Fruit fly (Drosophila melanogaster) whole organism, embryonic: ENCODE results near the gene CG6689.
A peak's percentile ranks its signal among the peaks of the same experiment; 100 is the strongest.

Source experiments
- ATbp ChIP-seq: fragments of 200-800 bp; sonication (Bioruptor generic); optimal IDR thresholded peaks from 2 replicates; lab custom pipeline; 2017; ENCODE audit warnings: missing biosample characterization, mild to moderate bottlenecking, missing genetic modification characterization, missing genetic modification reagents
- Atf-2 ChIP-seq: fragments of 200-800 bp; sonication (Bioruptor generic); optimal IDR thresholded peaks from 2 replicates; lab custom pipeline; 2016; ENCODE audit warnings: missing biosample characterization, missing genetic modification characterization
- Blimp-1 ChIP-seq: fragments of 200-800 bp; sonication (Bioruptor generic); optimal IDR thresholded peaks from 3 replicates; lab custom pipeline; 2018; ENCODE audit warnings: missing biosample characterization, missing genetic modification characterization, mild to moderate bottlenecking, moderate library complexity, missing genetic modification reagents
- CG10209 ChIP-seq: fragments of 200-800 bp; sonication (Bioruptor generic); optimal IDR thresholded peaks from 3 replicates; lab custom pipeline; 2017; ENCODE audit warnings: missing biosample characterization, mild to moderate bottlenecking, missing genetic modification characterization, missing genetic modification reagents
- CG11247 ChIP-seq: fragments of 200-800 bp; sonication (Bioruptor generic); IDR thresholded peaks from 2 replicates; pipeline ENCODE4 v1.3.6; 2022; ENCODE audit warnings: missing biosample characterization, missing genetic modification characterization
- CG11695 ChIP-seq: fragments of 200-800 bp; sonication (Bioruptor generic); IDR thresholded peaks from 3 replicates; pipeline ENCODE4 v1.3.6; 2022; ENCODE audit warnings: missing biosample characterization, missing genetic modification characterization
- CG13894 ChIP-seq: fragments of 200-800 bp; sonication (Bioruptor generic); optimal IDR thresholded peaks from 3 replicates; lab custom pipeline; 2018; ENCODE audit warnings: missing biosample characterization, mild to moderate bottlenecking, missing genetic modification characterization, moderate library complexity
- CG15514 ChIP-seq: fragments of 200-800 bp; sonication (Bioruptor generic); optimal IDR thresholded peaks from 3 replicates; lab custom pipeline; 2017; ENCODE audit warnings: missing biosample characterization, missing genetic modification characterization, mild to moderate bottlenecking, moderate library complexity, missing genetic modification reagents
- CG15696 ChIP-seq: fragments of 200-800 bp; sonication (Bioruptor generic); optimal IDR thresholded peaks from 2 replicates; lab custom pipeline; 2019; ENCODE audit warnings: missing biosample characterization, mild to moderate bottlenecking, missing genetic modification characterization, moderate library complexity
- CG1647 ChIP-seq: fragments of 200-800 bp; sonication (Bioruptor generic); optimal IDR thresholded peaks from 3 replicates; lab custom pipeline; 2016; ENCODE audit warnings: missing biosample characterization, missing genetic modification characterization
- CG17568 ChIP-seq: fragments of 200-800 bp; sonication (Bioruptor generic); optimal IDR thresholded peaks from 2 replicates; lab custom pipeline; 2018; ENCODE audit warnings: missing biosample characterization, mild to moderate bottlenecking, missing genetic modification characterization, moderate library complexity
- CG31441 ChIP-seq: fragments of 200-800 bp; sonication (Bioruptor generic); IDR thresholded peaks from 2 replicates; pipeline ENCODE4 v1.3.6; 2022; ENCODE audit warnings: missing biosample characterization, missing genetic modification characterization
- CG42726 ChIP-seq: fragments of 200-800 bp; sonication (Bioruptor generic); IDR thresholded peaks from 2 replicates; pipeline ENCODE4 v1.3.6; 2022; ENCODE audit warnings: missing biosample characterization, missing genetic modification characterization; ENCODE audit not compliant: partially characterized antibody
- CG6272 ChIP-seq: fragments of 200-800 bp; sonication (Bioruptor generic); IDR thresholded peaks from 2 replicates; pipeline ENCODE4 v1.3.6; 2022; ENCODE audit warnings: missing biosample characterization, missing genetic modification characterization
- CG6854 ChIP-seq: fragments of 200-800 bp; sonication (Bioruptor generic); optimal IDR thresholded peaks from 3 replicates; lab custom pipeline; 2017; ENCODE audit warnings: missing biosample characterization, mild to moderate bottlenecking, missing genetic modification characterization
- CG7786 ChIP-seq: fragments of 200-800 bp; sonication (Bioruptor generic); optimal IDR thresholded peaks from 2 replicates; lab custom pipeline; 2016; ENCODE audit warnings: missing biosample characterization, missing genetic modification characterization
- CG9797 ChIP-seq: fragments of 200-800 bp; sonication (Bioruptor generic); optimal IDR thresholded peaks from 3 replicates; lab custom pipeline; 2018; ENCODE audit warnings: missing biosample characterization, mild to moderate bottlenecking, missing genetic modification characterization
- Dek ChIP-seq: fragments of 200-800 bp; sonication (Bioruptor generic); optimal IDR thresholded peaks from 3 replicates; lab custom pipeline; 2019; ENCODE audit warnings: missing biosample characterization, mild to moderate bottlenecking, missing genetic modification characterization, moderate library complexity
- Doc2 ChIP-seq: fragments of 200-800 bp; sonication (Bioruptor generic); IDR thresholded peaks from 2 replicates; pipeline ENCODE4 v1.3.6; 2022; ENCODE audit warnings: missing biosample characterization, missing genetic modification characterization
- ERR ChIP-seq: fragments of 200-800 bp; sonication (Bioruptor generic); optimal IDR thresholded peaks from 2 replicates; lab custom pipeline; 2016; ENCODE audit warnings: missing biosample characterization, missing genetic modification characterization
- Elba2 ChIP-seq: fragments of 200-800 bp; sonication (Bioruptor generic); optimal IDR thresholded peaks from 3 replicates; lab custom pipeline; 2016; ENCODE audit warnings: missing biosample characterization, missing genetic modification characterization
- HLHmδ ChIP-seq: fragments of 200-800 bp; sonication (Bioruptor generic); optimal IDR thresholded peaks from 2 replicates; lab custom pipeline; 2018; ENCODE audit warnings: missing biosample characterization, mild to moderate bottlenecking, missing genetic modification characterization, moderate library complexity
- Hsf ChIP-seq: fragments of 200-800 bp; sonication (Bioruptor generic); optimal IDR thresholded peaks from 3 replicates; lab custom pipeline; 2016; ENCODE audit warnings: missing biosample characterization, missing genetic modification characterization
- Jarid2 ChIP-seq: fragments of 200-800 bp; sonication (Bioruptor generic); optimal IDR thresholded peaks from 3 replicates; lab custom pipeline; 2017; ENCODE audit warnings: mild to moderate bottlenecking, missing biosample characterization, missing genetic modification reagents, missing genetic modification characterization
- Opbp ChIP-seq: fragments of 200-800 bp; sonication (Bioruptor generic); IDR thresholded peaks from 3 replicates; pipeline ENCODE4 v1.3.6; 2022; ENCODE audit warnings: missing biosample characterization, missing genetic modification characterization; ENCODE audit not compliant: partially characterized antibody
- Taf1 ChIP-seq: fragments of 200-800 bp; sonication (Bioruptor generic); IDR thresholded peaks from 2 replicates; pipeline ENCODE4 v1.3.6; 2022; ENCODE audit warnings: missing biosample characterization, missing genetic modification characterization
- ac ChIP-seq: fragments of 200-800 bp; sonication (Bioruptor generic); optimal IDR thresholded peaks from 3 replicates; lab custom pipeline; 2017; ENCODE audit warnings: missing biosample characterization, mild to moderate bottlenecking, missing genetic modification characterization
- ato ChIP-seq: fragments of 200-800 bp; sonication (Bioruptor generic); IDR thresholded peaks from 2 replicates; pipeline ENCODE4 v1.3.6; 2022; ENCODE audit warnings: missing biosample characterization, missing genetic modification characterization; ENCODE audit not compliant: partially characterized antibody
- bab2 ChIP-seq: fragments of 200-800 bp; sonication (Bioruptor generic); optimal IDR thresholded peaks from 2 replicates; lab custom pipeline; 2016; ENCODE audit warnings: missing biosample characterization, missing genetic modification characterization
- bbx ChIP-seq: fragments of 200-800 bp; sonication (Bioruptor generic); IDR thresholded peaks from 2 replicates; pipeline ENCODE4 v1.3.6; 2022; ENCODE audit warnings: missing biosample characterization, missing genetic modification characterization; ENCODE audit not compliant: partially characterized antibody
- chif ChIP-seq, 2 experiments: fragments of 200-800 bp; sonication (Bioruptor generic); optimal IDR thresholded peaks; 3 replicates each; lab custom pipeline; 2016; ENCODE audit warnings: missing biosample characterization in 2 of 2, missing genetic modification characterization in 2 of 2
- chn ChIP-seq: fragments of 200-800 bp; sonication (Bioruptor generic); optimal IDR thresholded peaks from 2 replicates; lab custom pipeline; 2016; ENCODE audit warnings: missing biosample characterization, missing genetic modification characterization
- croc ChIP-seq: fragments of 200-800 bp; sonication (Bioruptor generic); conservative IDR thresholded peaks from 3 replicates; pipeline ENCODE4 v1.3.6; 2022; ENCODE audit warnings: missing biosample characterization, missing genetic modification characterization
- emc ChIP-seq: fragments of 200-800 bp; sonication (Bioruptor generic); optimal IDR thresholded peaks from 2 replicates; lab custom pipeline; 2016; ENCODE audit warnings: missing biosample characterization, missing genetic modification characterization
- eyg ChIP-seq: fragments of 200-800 bp; sonication (Bioruptor generic); optimal IDR thresholded peaks from 3 replicates; lab custom pipeline; 2016; ENCODE audit warnings: missing biosample characterization, missing genetic modification characterization
- fd96Cb ChIP-seq: fragments of 200-800 bp; sonication (Bioruptor generic); optimal IDR thresholded peaks from 2 replicates; lab custom pipeline; 2018; ENCODE audit warnings: missing biosample characterization, mild to moderate bottlenecking, missing genetic modification characterization, moderate library complexity
- h ChIP-seq: fragments of >200 bp; optimal IDR thresholded peaks from 2 replicates; lab custom pipeline; 2017
- hkb ChIP-seq, 2 experiments: fragments of 200-800 bp in 1 of 2; fragments of >200 bp in 1 of 2; sonication (Bioruptor generic) in 1 of 2; IDR thresholded peaks in 1 of 2; optimal IDR thresholded peaks in 1 of 2; 2 replicates each; pipeline versions ENCODE4 v1.3.6 to Lab custom; 2017 to 2022; ENCODE audit warnings: missing biosample characterization in 1 of 2, missing genetic modification characterization in 1 of 2
- ken ChIP-seq: fragments of 200-800 bp; sonication (Bioruptor generic); IDR thresholded peaks from 3 replicates; pipeline ENCODE4 v1.3.6; 2022; ENCODE audit warnings: missing biosample characterization, missing genetic modification characterization
- klu ChIP-seq: fragments of 200-800 bp; sonication (Bioruptor generic); IDR thresholded peaks from 2 replicates; pipeline ENCODE4 v1.3.6; 2022; ENCODE audit warnings: missing biosample characterization, missing genetic modification characterization
- lilli ChIP-seq: fragments of 200-800 bp; sonication (Bioruptor generic); optimal IDR thresholded peaks from 3 replicates; lab custom pipeline; 2016; ENCODE audit warnings: missing biosample characterization, missing genetic modification characterization
- nerfin-1 ChIP-seq: fragments of 200-800 bp; sonication (Bioruptor generic); optimal IDR thresholded peaks from 3 replicates; lab custom pipeline; 2019; ENCODE audit warnings: missing biosample characterization, mild to moderate bottlenecking, missing genetic modification characterization, moderate library complexity
- oc ChIP-seq: fragments of 200-800 bp; sonication (Bioruptor generic); optimal IDR thresholded peaks from 2 replicates; lab custom pipeline; 2018; ENCODE audit warnings: missing biosample characterization, mild to moderate bottlenecking, missing genetic modification characterization, moderate library complexity
- pb ChIP-seq: fragments of 200-800 bp; sonication (Bioruptor generic); optimal IDR thresholded peaks from 3 replicates; lab custom pipeline; 2016; ENCODE audit warnings: missing biosample characterization, missing genetic modification characterization
- phol ChIP-seq: fragments of 200-800 bp; sonication (Bioruptor generic); optimal IDR thresholded peaks from 3 replicates; lab custom pipeline; 2018; ENCODE audit warnings: missing biosample characterization, mild to moderate bottlenecking, missing genetic modification characterization, moderate library complexity
- stc ChIP-seq: fragments of 200-800 bp; sonication (Bioruptor generic); IDR thresholded peaks from 2 replicates; pipeline ENCODE4 v1.3.6; 2022; ENCODE audit warnings: missing biosample characterization, missing genetic modification characterization
- tna ChIP-seq: fragments of 200-800 bp; sonication (Bioruptor generic); IDR thresholded peaks from 2 replicates; pipeline ENCODE4 v1.3.6; 2022; ENCODE audit warnings: missing biosample characterization, missing genetic modification characterization; ENCODE audit not compliant: partially characterized antibody
- tx ChIP-seq: fragments of 200-800 bp; sonication (Bioruptor generic); optimal IDR thresholded peaks from 2 replicates; lab custom pipeline; 2016; ENCODE audit warnings: missing biosample characterization, missing genetic modification characterization
- zen ChIP-seq: fragments of 200-800 bp; sonication (Bioruptor generic); optimal IDR thresholded peaks from 3 replicates; lab custom pipeline; 2018; ENCODE audit warnings: missing biosample characterization, mild to moderate bottlenecking, missing genetic modification characterization, moderate library complexity

The CG6689 gene

DNA sequence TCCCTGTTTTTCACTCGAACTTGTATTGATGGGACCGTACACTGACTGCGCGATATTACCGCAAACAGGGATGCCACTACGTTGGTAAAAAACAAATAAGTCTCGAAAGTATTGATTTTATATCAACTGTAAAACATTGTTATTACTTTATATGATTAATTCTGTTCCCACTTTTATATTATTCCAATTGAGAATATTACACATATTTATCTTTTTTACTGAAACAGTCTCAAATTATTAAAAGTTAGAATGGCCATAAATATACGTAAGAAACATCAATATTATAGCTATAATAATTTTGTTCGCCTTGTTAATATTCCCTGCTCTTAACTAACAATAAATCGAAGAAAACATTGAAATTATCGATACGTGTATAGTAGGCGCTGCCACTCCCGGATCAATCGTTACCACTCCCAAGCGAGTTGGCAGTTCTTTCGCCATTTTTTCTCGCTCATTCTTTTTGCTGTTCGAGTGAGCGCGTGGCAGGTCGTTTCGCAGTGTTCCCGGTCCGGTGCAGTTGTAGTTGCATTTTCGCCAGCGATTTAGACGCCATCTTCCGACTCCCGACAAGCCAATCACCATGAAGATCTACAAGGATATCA is 10.0 kb downstream of the CG6689 start, which contains the start of the genes SdhC and Tctp (continued):
- TF ChIP-seq CG42726 (GFP tag; lab: Robert Waterston, UW) (peak; percentile 57; the same call in 1 of the 2 replicates), stc (GFP tag; lab: Robert Waterston, UW) (no peak), ac (no peak), CG6272 (0 out of 2 replicates have a peak, but pooled peaks have one; percentile 33), ERR (GFP tag; lab: Kevin White, UChicago) (no peak), CG15514 (GFP tag; lab: Kevin White, UChicago) (peak; percentile 60), eyg (GFP tag; lab: Kevin White, UChicago) (no peak), oc (no peak), CG13894 (tag; lab: Kevin White, UChicago) (peak; percentile 72), Jarid2 (GFP tag; lab: Kevin White, UChicago) (no peak), CG7786 (GFP tag; lab: Kevin White, UChicago) (no peak), Opbp (GFP tag; lab: Robert Waterston, UW) (no peak), fd96Cb (tag; lab: Kevin White, UChicago) (no peak), nerfin-1 (peak; percentile 9), Elba2 (GFP tag; lab: Kevin White, UChicago) (peak; percentile 19), chn (GFP tag; lab: Kevin White, UChicago) (no peak), CG6854 (GFP tag; lab: Kevin White, UChicago) (no peak), HLHmδ (GFP tag; lab: Kevin White, UChicago) (peak; percentile 51), bab2 (GFP tag; lab: Kevin White, UChicago) (peak; percentile 18), h (lab: Kevin White, UChicago) (no peak), bbx (GFP tag; lab: Robert Waterston, UW) (peak; percentile 56), CG11247 (no peak), zen (tag; lab: Kevin White, UChicago) (peak; percentile 70), phol (peak; percentile 97), CG9797 (GFP tag; lab: Kevin White, UChicago) (peak; percentile 67), CG31441 (peak; percentile 59; the same call in 1 of the 2 replicates), croc (GFP tag; lab: Robert Waterston, UW) (no peak), CG10209 (peak; percentile 12), CG1647 (no peak), CG11695 (no peak), ATbp (GFP tag; lab: Kevin White, UChicago) (no peak), chif (GFP tag; optimal IDR thresholded peaks at IDR 0.05; lab: Kevin White, UChicago) (peak; percentile 6 to 44), Atf-2 (GFP tag; lab: Kevin White, UChicago) (peak; percentile 6), ken (GFP tag; lab: Robert Waterston, UW) (no peak), pb (peak; percentile 18), Taf1 (GFP tag; lab: Robert Waterston, UW) (no peak), hkb (optimal IDR thresholded peaks at IDR 0.05; lab: Kevin White, UChicago) (peak; percentile 44), hkb (GFP tag; IDR thresholded peaks at IDR 0.05; lab: Robert Waterston, UW) (0 out of 2 replicates have a peak, but pooled peaks have one; percentile 7), CG17568 (GFP tag; lab: Kevin White, UChicago) (no peak), klu (GFP tag; lab: Robert Waterston, UW) (no peak), Dek (tag; lab: Kevin White, UChicago) (peak; percentile 52), ato (no peak), Doc2 (GFP tag; lab: Robert Waterston, UW) (no peak), tna (GFP tag; lab: Robert Waterston, UW) (peak; percentile 40; the same call in 1 of the 2 replicates), Hsf (GFP tag; lab: Kevin White, UChicago) (peak; percentile 64), tx (GFP tag; lab: Kevin White, UChicago) (no peak), lilli (GFP tag; lab: Kevin White, UChicago) (peak; percentile 44), emc (GFP tag; lab: Kevin White, UChicago) (no peak), Blimp-1 (peak; percentile 42), CG15696 (tag; lab: Kevin White, UChicago) (peak; percentile 57)
